Fruit fly (Drosophila melanogaster) S2 (cell line): ENCODE data around the gene CG31926.

ENCODE experiments used
- CG8478 ChIP-seq: fragments of >200 bp; optimal IDR thresholded peaks from 2 replicates; lab custom pipeline; 2018
- CTCF ChIP-seq, 2 experiments: fragments of >200 bp; optimal IDR thresholded peaks; 2 replicates each; lab custom pipeline; 2018

DNA sequence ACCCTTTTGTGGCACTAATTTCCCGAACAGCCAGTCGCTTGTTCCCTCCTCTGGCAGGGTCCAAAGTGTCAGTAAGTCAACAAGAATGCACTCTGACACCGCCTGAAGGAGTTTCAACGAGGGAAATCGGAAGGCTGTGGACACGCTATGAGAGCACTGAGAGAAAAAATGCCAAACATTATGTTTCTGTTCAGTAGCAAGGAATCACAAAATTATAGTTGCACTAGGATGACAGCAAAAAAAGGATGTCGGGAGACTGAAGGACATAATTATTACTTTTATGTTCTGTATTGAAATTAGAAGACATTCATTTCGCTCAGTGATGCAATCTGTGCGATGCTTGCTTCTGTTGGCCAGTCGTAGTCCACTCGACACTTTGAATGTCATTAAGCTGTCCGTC is 14.5 kb downstream of the CG31926 start:
- TF ChIP-seq CTCF (optimal IDR thresholded peaks at IDR 0.05; lab: Kevin White, UChicago) (no peak), CG8478 (no peak)
